Fruit fly (Drosophila melanogaster): ENCODE data around the gene Fuca.

Fuca gene

DNA sequence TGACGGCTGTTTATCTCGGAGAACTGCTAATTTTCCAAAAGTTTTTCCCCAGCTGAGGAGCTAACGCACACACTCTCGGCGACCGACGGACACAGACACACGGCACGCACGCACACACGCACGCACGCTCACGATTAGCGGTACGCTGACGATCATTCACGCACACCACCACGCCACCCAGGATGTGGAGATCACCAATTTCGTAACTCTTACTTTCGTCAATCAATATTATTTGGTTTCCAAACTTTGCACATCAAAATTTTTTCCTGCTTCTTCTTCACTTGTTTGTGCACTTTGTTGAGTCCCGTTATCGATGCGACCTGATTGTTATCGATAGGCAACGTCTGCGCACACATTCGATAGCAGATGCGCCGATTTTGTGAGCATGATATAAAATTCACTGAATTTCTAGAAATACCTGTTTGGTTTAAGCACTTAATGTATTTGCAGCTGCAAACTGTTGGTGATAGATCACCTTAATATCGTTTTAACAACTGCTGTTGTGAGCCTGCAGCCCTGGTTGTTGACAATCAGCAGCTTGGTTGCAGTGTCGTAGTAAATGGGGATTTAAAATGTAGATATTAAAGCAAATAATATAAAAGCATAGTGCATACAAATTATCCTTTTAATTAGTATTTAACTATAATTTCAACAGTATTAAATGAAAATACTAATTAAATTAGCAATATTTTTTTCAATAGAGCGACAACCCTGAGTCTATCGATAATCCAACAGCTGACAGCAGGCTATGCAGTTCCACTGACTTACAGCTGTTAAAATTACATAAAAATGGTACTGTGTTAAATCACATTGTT lies 39.6 kb upstream of the Fuca start, which contains the start of the genes CG7394 and Mob2 (continued):
- TF ChIP-seq CG11247 (GFP tag; IDR thresholded peaks at IDR 0.05) (peak; percentile 92), CG3065 (GFP tag; optimal IDR thresholded peaks at IDR 0.05) (peak; percentile 75), Dip2 (GFP tag; IDR thresholded peaks at IDR 0.05) (peak; percentile 12; the same call in 1 of the 2 replicates), CG6654 (GFP tag; optimal IDR thresholded peaks at IDR 0.05) (peak; percentile 28), Hsf (GFP tag; optimal IDR thresholded peaks at IDR 0.05) (peak; percentile 93), CG17612 (GFP tag; IDR thresholded peaks at IDR 0.05) (peak; percentile 84), fu2 (GFP tag; optimal IDR thresholded peaks at IDR 0.05) (peak; percentile 55), CG11456 (GFP tag; IDR thresholded peaks at IDR 0.05) (peak; percentile 93), ci (GFP tag; IDR thresholded peaks at IDR 0.05) (peak; percentile 88), ab (GFP tag; optimal IDR thresholded peaks at IDR 0.05) (no peak), CG14667 (GFP tag; IDR thresholded peaks at IDR 0.05) (peak; percentile 81), pnt (GFP tag; optimal IDR thresholded peaks at IDR 0.05) (peak; percentile 37), CG13287 (GFP tag; IDR thresholded peaks at IDR 0.05; ENCODE audit: partially characterized antibody) (peak; percentile 92), MESR4 (GFP tag; optimal IDR thresholded peaks at IDR 0.05) (peak; percentile 80), nmo (GFP tag; optimal IDR thresholded peaks at IDR 0.05) (peak; percentile 90), CG17802 (tag; optimal IDR thresholded peaks at IDR 0.05) (peak; percentile 62), dysf (GFP tag; IDR thresholded peaks at IDR 0.05) (peak; percentile 91), Aef1 (GFP tag; IDR thresholded peaks at IDR 0.05) (peak; percentile 90), gcm (GFP tag; optimal IDR thresholded peaks at IDR 0.05) (peak; percentile 74), grn (GFP tag; optimal IDR thresholded peaks at IDR 0.05) (peak; percentile 61), aop (GFP tag; IDR thresholded peaks at IDR 0.05) (no peak), CG7556 (GFP tag; optimal IDR thresholded peaks at IDR 0.05) (peak; percentile 85), CG16863 (GFP tag; optimal IDR thresholded peaks at IDR 0.05) (peak; percentile 73), jing (GFP tag; optimal IDR thresholded peaks at IDR 0.05) (peak; percentile 75), CG15479 (GFP tag; optimal IDR thresholded peaks at IDR 0.05) (peak; percentile 12), Vsx1 (GFP tag; optimal IDR thresholded peaks at IDR 0.05) (peak; percentile 59), Dbx (GFP tag; IDR thresholded peaks at IDR 0.05) (peak; percentile 96), chn (GFP tag; optimal IDR thresholded peaks at IDR 0.05) (peak; percentile 85), CG15073 (GFP tag; optimal IDR thresholded peaks at IDR 0.05) (peak; percentile 44), BEAF-32 (GFP tag; optimal IDR thresholded peaks at IDR 0.05) (peak; percentile 91), tgo (GFP tag; IDR thresholded peaks at IDR 0.05) (peak; percentile 89), Abd-B (GFP tag; optimal IDR thresholded peaks at IDR 0.05) (peak; percentile 90), CG5180 (GFP tag; optimal IDR thresholded peaks at IDR 0.05) (peak; percentile 73), esg (GFP tag; conservative IDR thresholded peaks at IDR 0.05) (peak; percentile 80), pb (GFP tag; optimal IDR thresholded peaks at IDR 0.05) (peak; percentile 57), psq (GFP tag; optimal IDR thresholded peaks at IDR 0.05) (peak; percentile 64), CG13894 (tag; optimal IDR thresholded peaks at IDR 0.05) (peak; percentile 70), CG7271 (tag; optimal IDR thresholded peaks at IDR 0.05) (peak; percentile 68), fru (optimal IDR thresholded peaks at IDR 0.05) (no peak), CG17361 (GFP tag; IDR thresholded peaks at IDR 0.05) (peak; percentile 82), her (GFP tag; optimal IDR thresholded peaks at IDR 0.05) (peak; percentile 46), lilli (GFP tag; optimal IDR thresholded peaks at IDR 0.05) (peak; percentile 95), sisA (GFP tag; IDR thresholded peaks at IDR 0.05) (peak; percentile 90), sd (tag; optimal IDR thresholded peaks at IDR 0.05) (peak; percentile 58), CG4730 (GFP tag; IDR thresholded peaks at IDR 0.05) (peak; percentile 85), danr (GFP tag; IDR thresholded peaks at IDR 0.05) (peak; percentile 44), Asciz (GFP tag; optimal IDR thresholded peaks at IDR 0.05) (peak; percentile 57), Blimp-1 (GFP tag; optimal IDR thresholded peaks at IDR 0.05) (peak; percentile 88), Ada2b (GFP tag; IDR thresholded peaks at IDR 0.05) (peak; percentile 88), Awh (GFP tag; IDR thresholded peaks at IDR 0.05) (peak; percentile 83)
